Fruit fly (Drosophila melanogaster) whole organism, embryonic: ENCODE measurements around the gene Cortactin.
A peak's percentile ranks its signal among the peaks of the same experiment; 100 is the strongest.

Experiments
- Asciz ChIP-seq: fragments of 200-800 bp; sonication (Bioruptor generic); optimal IDR thresholded peaks from 2 replicates; lab custom pipeline; 2017; ENCODE audit warnings: missing biosample characterization, mild to moderate bottlenecking, missing genetic modification characterization, missing genetic modification reagents
- B-H1 ChIP-seq: fragments of 200-800 bp; sonication (Bioruptor generic); IDR thresholded peaks from 3 replicates; pipeline ENCODE4 v1.3.6; 2022; ENCODE audit warnings: missing biosample characterization, missing genetic modification characterization
- Blimp-1 ChIP-seq: fragments of 200-800 bp; sonication (Bioruptor generic); optimal IDR thresholded peaks from 3 replicates; lab custom pipeline; 2018; ENCODE audit warnings: missing biosample characterization, missing genetic modification characterization, mild to moderate bottlenecking, moderate library complexity, missing genetic modification reagents
- CG13296 ChIP-seq: fragments of 200-800 bp; sonication (Bioruptor generic); optimal IDR thresholded peaks from 3 replicates; lab custom pipeline; 2018; ENCODE audit warnings: missing biosample characterization, mild to moderate bottlenecking, missing genetic modification characterization
- CG14050 ChIP-seq: fragments of 200-800 bp; sonication (Bioruptor generic); IDR thresholded peaks from 3 replicates; pipeline ENCODE4 v1.3.6; 2022; ENCODE audit warnings: missing biosample characterization, missing genetic modification characterization
- CG14667 ChIP-seq: fragments of 200-800 bp; sonication (Bioruptor generic); IDR thresholded peaks from 2 replicates; pipeline ENCODE4 v1.3.6; 2022; ENCODE audit warnings: missing biosample characterization, missing genetic modification characterization
- CG14710 ChIP-seq: fragments of 200-800 bp; sonication (Bioruptor generic); optimal IDR thresholded peaks from 3 replicates; lab custom pipeline; 2019; ENCODE audit warnings: missing biosample characterization, mild to moderate bottlenecking, missing genetic modification characterization, moderate library complexity
- CG18262 ChIP-seq: fragments of 200-800 bp; optimal IDR thresholded peaks from 3 replicates; lab custom pipeline; 2019; ENCODE audit warnings: missing biosample characterization, mild to moderate bottlenecking, missing genetic modification characterization, moderate library complexity
- CG2120 ChIP-seq: fragments of 200-800 bp; sonication (Bioruptor generic); optimal IDR thresholded peaks from 3 replicates; lab custom pipeline; 2016; ENCODE audit warnings: missing biosample characterization, missing genetic modification characterization
- CG2202 ChIP-seq: fragments of 200-800 bp; sonication (Bioruptor generic); optimal IDR thresholded peaks from 2 replicates; lab custom pipeline; 2018; ENCODE audit warnings: missing biosample characterization, mild to moderate bottlenecking, missing genetic modification characterization
- CG4404 ChIP-seq: fragments of 200-800 bp; sonication (Bioruptor generic); IDR thresholded peaks from 2 replicates; pipeline ENCODE4 v1.3.6; 2022; ENCODE audit warnings: missing biosample characterization, missing genetic modification characterization
- CG4820 ChIP-seq: fragments of 200-800 bp; sonication (Bioruptor generic); optimal IDR thresholded peaks from 3 replicates; lab custom pipeline; 2016; ENCODE audit warnings: missing biosample characterization, missing genetic modification characterization
- CG6654 ChIP-seq: fragments of 200-800 bp; sonication (Bioruptor generic); optimal IDR thresholded peaks from 2 replicates; lab custom pipeline; 2017; ENCODE audit warnings: missing biosample characterization, mild to moderate bottlenecking, missing genetic modification characterization
- CG6683 ChIP-seq: fragments of 200-800 bp; sonication (Bioruptor generic); optimal IDR thresholded peaks from 2 replicates; lab custom pipeline; 2017; ENCODE audit warnings: missing biosample characterization, mild to moderate bottlenecking, missing genetic modification characterization, missing genetic modification reagents
- CG6689 ChIP-seq: fragments of 200-800 bp; sonication (Bioruptor generic); IDR thresholded peaks from 2 replicates; pipeline ENCODE4 v1.3.6; 2022; ENCODE audit warnings: missing biosample characterization, missing genetic modification characterization
- CG6765 ChIP-seq: fragments of 200-800 bp; sonication (Bioruptor generic); optimal IDR thresholded peaks from 3 replicates; lab custom pipeline; 2017; ENCODE audit warnings: missing biosample characterization, mild to moderate bottlenecking, missing genetic modification characterization
- CG8089 ChIP-seq: fragments of 200-800 bp; sonication (Bioruptor generic); optimal IDR thresholded peaks from 3 replicates; lab custom pipeline; 2016; ENCODE audit warnings: missing biosample characterization, missing genetic modification characterization
- CG8924 ChIP-seq: fragments of 200-800 bp; optimal IDR thresholded peaks from 3 replicates; lab custom pipeline; 2019; ENCODE audit warnings: missing biosample characterization, mild to moderate bottlenecking, missing genetic modification characterization, moderate library complexity
- CG9437 ChIP-seq: fragments of 200-800 bp; sonication (Bioruptor generic); optimal IDR thresholded peaks from 2 replicates; lab custom pipeline; 2018; ENCODE audit warnings: missing biosample characterization, mild to moderate bottlenecking, missing genetic modification characterization
- CG9609 ChIP-seq: fragments of 200-800 bp; sonication (Bioruptor generic); optimal IDR thresholded peaks from 3 replicates; lab custom pipeline; 2016; ENCODE audit warnings: missing biosample characterization, missing genetic modification characterization
- CHES-1-like ChIP-seq: fragments of 200-800 bp; sonication (Bioruptor generic); optimal IDR thresholded peaks from 2 replicates; lab custom pipeline; 2016; ENCODE audit warnings: missing biosample characterization, missing genetic modification characterization
- D ChIP-seq, 2 experiments: fragments of 200-800 bp in 1 of 2; fragments of >200 bp in 1 of 2; sonication (Bioruptor generic) in 1 of 2; optimal IDR thresholded peaks; 2 replicates in 1 of 2; 3 replicates in 1 of 2; lab custom pipeline; 2017; ENCODE audit warnings: mild to moderate bottlenecking in 1 of 2, missing biosample characterization in 1 of 2, missing genetic modification characterization in 1 of 2, missing genetic modification reagents in 1 of 2
- E2f1 ChIP-seq: fragments of 200-800 bp; sonication (Bioruptor generic); IDR thresholded peaks from 2 replicates; pipeline ENCODE4 v1.3.6; 2022; ENCODE audit warnings: missing biosample characterization, missing genetic modification characterization
- HLHmδ ChIP-seq: fragments of 200-800 bp; sonication (Bioruptor generic); optimal IDR thresholded peaks from 2 replicates; lab custom pipeline; 2018; ENCODE audit warnings: missing biosample characterization, mild to moderate bottlenecking, missing genetic modification characterization, moderate library complexity
- PHDP ChIP-seq: fragments of 200-800 bp; sonication (Bioruptor generic); optimal IDR thresholded peaks from 3 replicates; lab custom pipeline; 2018; ENCODE audit warnings: missing biosample characterization, mild to moderate bottlenecking, missing genetic modification characterization, moderate library complexity
- Pdp1 ChIP-seq, 2 experiments: fragments of 200-800 bp; sonication (Bioruptor generic); optimal IDR thresholded peaks; 3 replicates each; lab custom pipeline; 2016; ENCODE audit warnings: missing biosample characterization in 2 of 2, missing genetic modification characterization in 2 of 2, mild to moderate bottlenecking in 1 of 2, moderate library complexity in 1 of 2
- Ptx1 ChIP-seq: fragments of 200-800 bp; sonication (Bioruptor generic); IDR thresholded peaks from 2 replicates; pipeline ENCODE4 v1.3.6; 2022; ENCODE audit warnings: missing biosample characterization, missing genetic modification characterization
- Sox102F ChIP-seq: fragments of 200-800 bp; sonication (Bioruptor generic); optimal IDR thresholded peaks from 2 replicates; lab custom pipeline; 2018; ENCODE audit warnings: missing biosample characterization, mild to moderate bottlenecking, missing genetic modification characterization, moderate library complexity
- Sry-δ ChIP-seq: fragments of 200-800 bp; sonication (Bioruptor generic); optimal IDR thresholded peaks from 2 replicates; lab custom pipeline; 2016; ENCODE audit warnings: missing biosample characterization, missing genetic modification characterization
- Trl ChIP-seq, 3 experiments: fragments of >200 bp in 2 of 3; fragments of 200-800 bp in 1 of 3; sonication (Bioruptor generic) in 1 of 3; optimal IDR thresholded peaks; 2 replicates in 1 of 3; 3 replicates in 2 of 3; lab custom pipeline; 2016 to 2017; ENCODE audit warnings: missing biosample characterization in 1 of 3, missing genetic modification characterization in 1 of 3
- ab ChIP-seq: fragments of 200-800 bp; sonication (Bioruptor generic); optimal IDR thresholded peaks from 2 replicates; lab custom pipeline; 2016; ENCODE audit warnings: missing biosample characterization, missing genetic modification characterization
- abd-A ChIP-seq: fragments of 200-800 bp; sonication (Bioruptor generic); optimal IDR thresholded peaks from 3 replicates; lab custom pipeline; 2019; ENCODE audit warnings: missing biosample characterization, mild to moderate bottlenecking, missing genetic modification characterization, moderate library complexity
- bcd ChIP-seq: fragments of 200-800 bp; sonication (Bioruptor generic); optimal IDR thresholded peaks from 2 replicates; lab custom pipeline; 2017; ENCODE audit warnings: missing biosample characterization, mild to moderate bottlenecking, missing genetic modification characterization
- bsh ChIP-seq, 2 experiments: fragments of 200-800 bp; sonication (Bioruptor generic); optimal IDR thresholded peaks; 2 replicates each; lab custom pipeline; 2017 to 2018; ENCODE audit warnings: mild to moderate bottlenecking in 2 of 2, missing biosample characterization in 2 of 2, missing genetic modification characterization in 2 of 2, moderate library complexity in 1 of 2
- dmrt11E ChIP-seq: fragments of 200-800 bp; sonication (Bioruptor generic); optimal IDR thresholded peaks from 3 replicates; lab custom pipeline; 2018; ENCODE audit warnings: missing biosample characterization, mild to moderate bottlenecking, missing genetic modification characterization, moderate library complexity
- eyg ChIP-seq: fragments of 200-800 bp; sonication (Bioruptor generic); optimal IDR thresholded peaks from 3 replicates; lab custom pipeline; 2016; ENCODE audit warnings: missing biosample characterization, missing genetic modification characterization
- gem ChIP-seq: fragments of 200-800 bp; sonication (Bioruptor generic); optimal IDR thresholded peaks from 2 replicates; lab custom pipeline; 2019; ENCODE audit warnings: missing biosample characterization, mild to moderate bottlenecking, missing genetic modification characterization, moderate library complexity
- gfzf ChIP-seq: fragments of 200-800 bp; sonication (Bioruptor generic); optimal IDR thresholded peaks from 2 replicates; lab custom pipeline; 2016; ENCODE audit warnings: missing biosample characterization, mild to moderate bottlenecking, missing genetic modification characterization, moderate library complexity
- mam ChIP-seq: fragments of 200-800 bp; sonication (Bioruptor generic); optimal IDR thresholded peaks from 3 replicates; lab custom pipeline; 2016; ENCODE audit warnings: missing biosample characterization, missing genetic modification characterization
- phol ChIP-seq: fragments of 200-800 bp; sonication (Bioruptor generic); optimal IDR thresholded peaks from 3 replicates; lab custom pipeline; 2018; ENCODE audit warnings: missing biosample characterization, mild to moderate bottlenecking, missing genetic modification characterization, moderate library complexity
- pnt ChIP-seq: fragments of 200-800 bp; sonication (Bioruptor generic); optimal IDR thresholded peaks from 3 replicates; lab custom pipeline; 2016; ENCODE audit warnings: missing biosample characterization, missing genetic modification characterization
- shn ChIP-seq: fragments of 200-800 bp; sonication (Bioruptor generic); optimal IDR thresholded peaks from 3 replicates; lab custom pipeline; 2016; ENCODE audit warnings: missing biosample characterization, missing genetic modification characterization
- sim ChIP-seq: fragments of 200-800 bp; sonication (Bioruptor generic); IDR thresholded peaks from 2 replicates; pipeline ENCODE4 v1.3.6; 2022; ENCODE audit warnings: missing biosample characterization, missing genetic modification characterization
- slbo ChIP-seq: fragments of 200-800 bp; sonication (Bioruptor generic); IDR thresholded peaks from 2 replicates; pipeline ENCODE4 v1.3.6; 2022; ENCODE audit warnings: missing biosample characterization, missing genetic modification characterization
- trem ChIP-seq: fragments of 200-800 bp; optimal IDR thresholded peaks from 3 replicates; lab custom pipeline; 2019; ENCODE audit warnings: missing biosample characterization, mild to moderate bottlenecking, missing genetic modification characterization, moderate library complexity
- twi ChIP-seq: fragments of 200-800 bp; optimal IDR thresholded peaks from 2 replicates; lab custom pipeline; 2019; ENCODE audit warnings: missing biosample characterization, mild to moderate bottlenecking, missing genetic modification characterization, moderate library complexity
- unc-4 ChIP-seq: fragments of 200-800 bp; sonication (Bioruptor generic); IDR thresholded peaks from 2 replicates; pipeline ENCODE4 v1.3.6; 2022; ENCODE audit warnings: missing biosample characterization, missing genetic modification characterization; ENCODE audit not compliant: partially characterized antibody

Cortactin gene

dm6 chr3R:21101453-21102214 lies 37.4 kb upstream of the Cortactin start, which contains the start of the genes CG7044 and Tbc1d22 (continued):
- TF ChIP-seq eyg (no peak), CG14710 (tag; lab: Kevin White, UChicago) (peak; percentile 71), D (optimal IDR thresholded peaks at IDR 0.05; lab: Kevin White, UChicago) (no peak), D (GFP tag; optimal IDR thresholded peaks at IDR 0.05; lab: Kevin White, UChicago) (no peak), CG6654 (GFP tag; lab: Kevin White, UChicago) (no peak), CG2120 (GFP tag; lab: Kevin White, UChicago) (peak; percentile 75), CG13296 (GFP tag; lab: Kevin White, UChicago) (no peak), CG4404 (GFP tag; lab: Robert Waterston, UW) (0 out of 2 replicates have a peak, but pooled peaks have one; percentile 19), Ptx1 (GFP tag; lab: Robert Waterston, UW) (peak; percentile 44; the same call in 1 of the 2 replicates), CG14050 (GFP tag; lab: Robert Waterston, UW) (no peak), Trl (optimal IDR thresholded peaks at IDR 0.05; lab: Kevin White, UChicago) (no peak), Trl (GFP tag; optimal IDR thresholded peaks at IDR 0.05; lab: Kevin White, UChicago) (no peak), Sox102F (GFP tag; lab: Kevin White, UChicago) (no peak), CG2202 (tag; lab: Kevin White, UChicago) (no peak), CG6683 (GFP tag; lab: Kevin White, UChicago) (no peak), Asciz (no peak), E2f1 (GFP tag; lab: Robert Waterston, UW) (peak; percentile 30; the same call in 1 of the 2 replicates), CG9437 (GFP tag; lab: Kevin White, UChicago) (peak; percentile 51), Pdp1 (GFP tag; optimal IDR thresholded peaks at IDR 0.05; lab: Kevin White, UChicago) (peak; percentile 13 to 33), shn (GFP tag; lab: Kevin White, UChicago) (peak; percentile 55), HLHmδ (GFP tag; lab: Kevin White, UChicago) (no peak), gem (tag; lab: Kevin White, UChicago) (peak; percentile 66), gfzf (GFP tag; lab: Kevin White, UChicago) (peak; percentile 75), PHDP (peak; percentile 26), Blimp-1 (GFP tag; lab: Kevin White, UChicago) (peak; percentile 18), phol (tag; lab: Kevin White, UChicago) (peak; percentile 57), CHES-1-like (GFP tag; lab: Kevin White, UChicago) (peak; percentile 3), CG9609 (GFP tag; lab: Kevin White, UChicago) (peak; percentile 47), dmrt11E (peak; percentile 62), CG6689 (peak; percentile 50; the same call in 1 of the 2 replicates), CG4820 (GFP tag; lab: Kevin White, UChicago) (peak; percentile 39), CG8089 (GFP tag; lab: Kevin White, UChicago) (peak; percentile 18), B-H1 (no peak), pnt (peak; percentile 43), bsh (GFP tag; optimal IDR thresholded peaks at IDR 0.05; lab: Kevin White, UChicago) (peak in 1 of 2 experiments; percentile 15), trem (tag; lab: Kevin White, UChicago) (peak; percentile 12), slbo (peak; percentile 68), mam (peak; percentile 48), CG8924 (tag; lab: Kevin White, UChicago) (peak; percentile 53), CG14667 (GFP tag; lab: Robert Waterston, UW) (no peak; the same call in 1 of the 2 replicates), ab (no peak), Sry-δ (peak; percentile 59), CG6765 (GFP tag; lab: Kevin White, UChicago) (no peak), bcd (GFP tag; lab: Kevin White, UChicago) (peak; percentile 51), CG18262 (tag; lab: Kevin White, UChicago) (peak; percentile 51), sim (GFP tag; lab: Robert Waterston, UW) (no peak), unc-4 (no peak; the same call in 1 of the 2 replicates), twi (tag; lab: Kevin White, UChicago) (peak; percentile 22), abd-A (tag; lab: Kevin White, UChicago) (no peak)
